Worm (Caenorhabditis elegans): ENCODE results near the gene asp-2.

DNA sequence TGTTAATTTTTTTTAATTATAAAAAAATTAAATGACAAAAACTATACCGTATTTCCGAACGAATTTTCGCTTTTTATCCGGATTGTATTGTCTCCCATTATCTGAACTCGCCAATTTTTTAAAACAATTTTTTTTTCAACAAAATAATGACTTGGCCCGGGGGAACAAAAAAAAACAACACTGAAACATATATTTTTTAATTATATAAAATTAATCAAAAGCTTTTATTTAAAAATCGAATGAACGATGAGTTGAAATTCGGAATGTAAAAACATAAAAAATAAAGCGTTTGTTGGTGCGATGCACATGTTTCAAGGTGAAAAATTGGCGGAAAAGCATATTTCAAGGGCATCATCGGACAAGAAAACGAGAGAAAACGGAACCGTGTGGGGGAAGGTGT lies 10.7 kb downstream of the asp-2 start, which contains the start of gene mdt-27:
- no peak for TF ChIP-seq tab-1 (GFP tag; IDR thresholded peaks at IDR 0.05)
- no peak for TF ChIP-seq cog-1 (tag; optimal IDR thresholded peaks at IDR 0.05)
- TF ChIP-seq flt-1 (GFP tag; IDR thresholded peaks at IDR 0.05) = no peak

Measured in whole organism, midembryonic.